Fruit fly (Drosophila melanogaster) whole organism, embryonic: ENCODE data around the gene CG6163.
A peak's percentile ranks its signal among the peaks of the same experiment; 100 is the strongest.

Source experiments
- Adf1 ChIP-seq: fragments of 200-800 bp; sonication (Bioruptor generic); IDR thresholded peaks from 2 replicates; pipeline ENCODE4 v1.3.6; 2022; ENCODE audit warnings: missing biosample characterization, missing genetic modification characterization
- Atf6 ChIP-seq: fragments of 200-800 bp; sonication (Bioruptor generic); IDR thresholded peaks from 2 replicates; pipeline ENCODE4 v1.3.6; 2022; ENCODE audit warnings: missing biosample characterization, missing genetic modification characterization
- CG11085 ChIP-seq: fragments of 200-800 bp; sonication (Bioruptor generic); IDR thresholded peaks from 2 replicates; pipeline ENCODE4 v1.3.6; 2022; ENCODE audit warnings: missing biosample characterization, missing genetic modification characterization
- CG11723 ChIP-seq: fragments of 200-800 bp; sonication (Bioruptor generic); optimal IDR thresholded peaks from 2 replicates; lab custom pipeline; 2017; ENCODE audit warnings: missing biosample characterization, mild to moderate bottlenecking, missing genetic modification characterization
- CG12155 ChIP-seq: fragments of 200-800 bp; sonication (Bioruptor generic); optimal IDR thresholded peaks from 3 replicates; lab custom pipeline; 2016; ENCODE audit warnings: missing biosample characterization, missing genetic modification characterization
- CG1233 ChIP-seq: fragments of 200-800 bp; sonication (Bioruptor generic); optimal IDR thresholded peaks from 4 replicates; lab custom pipeline; 2018; ENCODE audit warnings: missing biosample characterization, mild to moderate bottlenecking, missing genetic modification characterization
- CG14860 ChIP-seq: fragments of 200-800 bp; sonication (Bioruptor generic); IDR thresholded peaks from 3 replicates; pipeline ENCODE4 v1.3.6; 2022; ENCODE audit warnings: missing biosample characterization, missing genetic modification characterization; ENCODE audit not compliant: partially characterized antibody
- CG14965 ChIP-seq: fragments of 200-800 bp; sonication (Bioruptor generic); optimal IDR thresholded peaks from 2 replicates; lab custom pipeline; 2016; ENCODE audit warnings: missing biosample characterization, missing genetic modification characterization, borderline replicate concordance
- CG15479 ChIP-seq: fragments of 200-800 bp; sonication (Bioruptor generic); optimal IDR thresholded peaks from 3 replicates; lab custom pipeline; 2019; ENCODE audit warnings: missing biosample characterization, mild to moderate bottlenecking, missing genetic modification characterization, moderate library complexity
- CG16815 ChIP-seq: fragments of 200-800 bp; sonication (Bioruptor generic); optimal IDR thresholded peaks from 3 replicates; lab custom pipeline; 2017; ENCODE audit warnings: missing biosample characterization, mild to moderate bottlenecking, missing genetic modification characterization
- CG18619 ChIP-seq: fragments of 200-800 bp; sonication (Bioruptor generic); optimal IDR thresholded peaks from 3 replicates; lab custom pipeline; 2017; ENCODE audit warnings: missing biosample characterization, mild to moderate bottlenecking, missing genetic modification characterization
- CG31365 ChIP-seq: fragments of 200-800 bp; sonication (Bioruptor generic); optimal IDR thresholded peaks from 2 replicates; lab custom pipeline; 2018; ENCODE audit warnings: missing biosample characterization, mild to moderate bottlenecking, missing genetic modification characterization
- CG32532 ChIP-seq: fragments of 200-800 bp; sonication (Bioruptor generic); IDR thresholded peaks from 2 replicates; pipeline ENCODE4 v1.3.6; 2022; ENCODE audit warnings: missing biosample characterization, missing genetic modification characterization
- CG43689 ChIP-seq: fragments of 200-800 bp; sonication (Bioruptor generic); IDR thresholded peaks from 2 replicates; pipeline ENCODE4 v1.3.6; 2022; ENCODE audit warnings: missing biosample characterization, missing genetic modification characterization
- CG4404 ChIP-seq: fragments of 200-800 bp; sonication (Bioruptor generic); IDR thresholded peaks from 2 replicates; pipeline ENCODE4 v1.3.6; 2022; ENCODE audit warnings: missing biosample characterization, missing genetic modification characterization
- CG6683 ChIP-seq: fragments of 200-800 bp; sonication (Bioruptor generic); optimal IDR thresholded peaks from 2 replicates; lab custom pipeline; 2017; ENCODE audit warnings: missing biosample characterization, mild to moderate bottlenecking, missing genetic modification characterization, missing genetic modification reagents
- CG7556 ChIP-seq: fragments of 200-800 bp; sonication (Bioruptor generic); optimal IDR thresholded peaks from 2 replicates; lab custom pipeline; 2017; ENCODE audit warnings: missing biosample characterization, mild to moderate bottlenecking, missing genetic modification characterization
- CG7839 ChIP-seq: fragments of 200-800 bp; sonication (Bioruptor generic); optimal IDR thresholded peaks from 3 replicates; lab custom pipeline; 2018; ENCODE audit warnings: missing biosample characterization, mild to moderate bottlenecking, missing genetic modification characterization, moderate library complexity
- CG8359 ChIP-seq: fragments of 200-800 bp; sonication (Bioruptor generic); optimal IDR thresholded peaks from 2 replicates; lab custom pipeline; 2017; ENCODE audit warnings: missing biosample characterization, mild to moderate bottlenecking, missing genetic modification characterization, borderline replicate concordance
- CG9215 ChIP-seq: fragments of 200-800 bp; sonication (Bioruptor generic); IDR thresholded peaks from 2 replicates; pipeline ENCODE4 v1.3.6; 2022; ENCODE audit warnings: missing biosample characterization, missing genetic modification characterization
- CG9609 ChIP-seq: fragments of 200-800 bp; sonication (Bioruptor generic); optimal IDR thresholded peaks from 3 replicates; lab custom pipeline; 2016; ENCODE audit warnings: missing biosample characterization, missing genetic modification characterization
- CG9727 ChIP-seq: fragments of 200-800 bp; sonication (Bioruptor generic); optimal IDR thresholded peaks from 3 replicates; lab custom pipeline; 2017; ENCODE audit warnings: missing biosample characterization, mild to moderate bottlenecking, missing genetic modification characterization
- CG9797 ChIP-seq: fragments of 200-800 bp; sonication (Bioruptor generic); optimal IDR thresholded peaks from 3 replicates; lab custom pipeline; 2018; ENCODE audit warnings: missing biosample characterization, mild to moderate bottlenecking, missing genetic modification characterization
- D ChIP-seq, 2 experiments: fragments of 200-800 bp in 1 of 2; fragments of >200 bp in 1 of 2; sonication (Bioruptor generic) in 1 of 2; optimal IDR thresholded peaks; 2 replicates in 1 of 2; 3 replicates in 1 of 2; lab custom pipeline; 2017; ENCODE audit warnings: mild to moderate bottlenecking in 1 of 2, missing biosample characterization in 1 of 2, missing genetic modification characterization in 1 of 2, missing genetic modification reagents in 1 of 2
- HmgD ChIP-seq: fragments of 200-800 bp; sonication (Bioruptor generic); optimal IDR thresholded peaks from 3 replicates; lab custom pipeline; 2016; ENCODE audit warnings: missing biosample characterization, missing genetic modification characterization
- Lhr ChIP-seq: fragments of 200-800 bp; sonication (Bioruptor generic); optimal IDR thresholded peaks from 3 replicates; lab custom pipeline; 2017; ENCODE audit warnings: mild to moderate bottlenecking, missing biosample characterization, missing genetic modification reagents, missing genetic modification characterization
- MESR4 ChIP-seq: fragments of 200-800 bp; sonication (Bioruptor generic); optimal IDR thresholded peaks from 2 replicates; lab custom pipeline; 2018; ENCODE audit warnings: missing biosample characterization, mild to moderate bottlenecking, missing genetic modification characterization, moderate library complexity
- Mad ChIP-seq: fragments of 200-800 bp; sonication (Bioruptor generic); optimal IDR thresholded peaks from 2 replicates; lab custom pipeline; 2016; ENCODE audit warnings: missing biosample characterization, missing genetic modification characterization
- Med ChIP-seq: fragments of 200-800 bp; sonication (Bioruptor generic); peaks from one replicate; lab custom pipeline; 2016; ENCODE audit warnings: missing biosample characterization, missing genetic modification characterization, mild to moderate bottlenecking, inconsistent platforms, moderate library complexity
- NC2β ChIP-seq: fragments of 200-800 bp; sonication (Bioruptor generic); optimal IDR thresholded peaks from 2 replicates; lab custom pipeline; 2016; ENCODE audit warnings: missing biosample characterization, missing genetic modification characterization
- NK7.1 ChIP-seq: fragments of 200-800 bp; sonication (Bioruptor generic); optimal IDR thresholded peaks from 3 replicates; lab custom pipeline; 2016; ENCODE audit warnings: missing biosample characterization, missing genetic modification characterization
- Pdp1 ChIP-seq, 2 experiments: fragments of 200-800 bp; sonication (Bioruptor generic); optimal IDR thresholded peaks; 3 replicates each; lab custom pipeline; 2016; ENCODE audit warnings: missing biosample characterization in 2 of 2, missing genetic modification characterization in 2 of 2, mild to moderate bottlenecking in 1 of 2, moderate library complexity in 1 of 2
- Sry-β ChIP-seq: fragments of 200-800 bp; sonication (Bioruptor generic); optimal IDR thresholded peaks from 2 replicates; lab custom pipeline; 2018; ENCODE audit warnings: missing biosample characterization, mild to moderate bottlenecking, missing genetic modification characterization, moderate library complexity
- Taf1 ChIP-seq: fragments of 200-800 bp; sonication (Bioruptor generic); IDR thresholded peaks from 2 replicates; pipeline ENCODE4 v1.3.6; 2022; ENCODE audit warnings: missing biosample characterization, missing genetic modification characterization
- al ChIP-seq: fragments of 200-800 bp; sonication (Bioruptor generic); IDR thresholded peaks from 2 replicates; pipeline ENCODE4 v1.3.6; 2022; ENCODE audit warnings: missing biosample characterization, missing genetic modification characterization
- cato ChIP-seq: fragments of 200-800 bp; sonication (Bioruptor generic); optimal IDR thresholded peaks from 2 replicates; lab custom pipeline; 2016; ENCODE audit warnings: missing biosample characterization, missing genetic modification characterization, borderline replicate concordance
- chif ChIP-seq, 2 experiments: fragments of 200-800 bp; sonication (Bioruptor generic); optimal IDR thresholded peaks; 3 replicates each; lab custom pipeline; 2016; ENCODE audit warnings: missing biosample characterization in 2 of 2, missing genetic modification characterization in 2 of 2
- fru ChIP-seq: fragments of >200 bp; optimal IDR thresholded peaks from 2 replicates; lab custom pipeline; 2017
- ftz-f1 ChIP-seq: fragments of 200-800 bp; sonication (Bioruptor generic); optimal IDR thresholded peaks from 2 replicates; lab custom pipeline; 2016; ENCODE audit warnings: missing biosample characterization, missing genetic modification characterization
- gcm2 ChIP-seq: fragments of 200-800 bp; sonication (Bioruptor generic); optimal IDR thresholded peaks from 2 replicates; lab custom pipeline; 2016; ENCODE audit warnings: missing biosample characterization, missing genetic modification characterization
- gfzf ChIP-seq: fragments of 200-800 bp; sonication (Bioruptor generic); optimal IDR thresholded peaks from 2 replicates; lab custom pipeline; 2016; ENCODE audit warnings: missing biosample characterization, mild to moderate bottlenecking, missing genetic modification characterization, moderate library complexity
- hth ChIP-seq: fragments of >200 bp; optimal IDR thresholded peaks from 2 replicates; lab custom pipeline; 2017; ENCODE audit warnings: inconsistent platforms
- lab ChIP-seq: fragments of 200-800 bp; sonication (Bioruptor generic); optimal IDR thresholded peaks from 3 replicates; lab custom pipeline; 2017; ENCODE audit warnings: missing biosample characterization, missing genetic modification characterization, mild to moderate bottlenecking, moderate library complexity, missing genetic modification reagents
- lmd ChIP-seq: fragments of 200-800 bp; sonication (Bioruptor generic); IDR thresholded peaks from 2 replicates; pipeline ENCODE4 v1.3.6; 2022; ENCODE audit warnings: missing biosample characterization, missing genetic modification characterization
- odd ChIP-seq: fragments of 200-800 bp; sonication (Bioruptor generic); optimal IDR thresholded peaks from 2 replicates; lab custom pipeline; 2017; ENCODE audit warnings: missing biosample characterization, mild to moderate bottlenecking, missing genetic modification characterization
- salm ChIP-seq: fragments of 200-800 bp; sonication (Bioruptor generic); optimal IDR thresholded peaks from 2 replicates; lab custom pipeline; 2018; ENCODE audit warnings: missing biosample characterization, mild to moderate bottlenecking, missing genetic modification characterization
- sc ChIP-seq, 3 experiments: fragments of >200 bp in 2 of 3; fragments of 200-800 bp in 1 of 3; sonication (Bioruptor generic) in 1 of 3; optimal IDR thresholded peaks; 2 replicates in 2 of 3; 3 replicates in 1 of 3; lab custom pipeline; 2017; ENCODE audit warnings: mild to moderate bottlenecking in 1 of 3, missing biosample characterization in 1 of 3, missing genetic modification characterization in 1 of 3, missing genetic modification reagents in 1 of 3
- scrt ChIP-seq: fragments of 200-800 bp; sonication (Bioruptor generic); optimal IDR thresholded peaks from 2 replicates; lab custom pipeline; 2018; ENCODE audit warnings: missing biosample characterization, mild to moderate bottlenecking, missing genetic modification characterization, moderate library complexity
- sug ChIP-seq: fragments of 200-800 bp; optimal IDR thresholded peaks from 2 replicates; lab custom pipeline; 2019; ENCODE audit warnings: missing biosample characterization, mild to moderate bottlenecking, missing genetic modification characterization, moderate library complexity
- trh ChIP-seq: fragments of 200-800 bp; sonication (Bioruptor generic); optimal IDR thresholded peaks from 2 replicates; lab custom pipeline; 2016; ENCODE audit warnings: missing biosample characterization, missing genetic modification characterization
- z ChIP-seq: fragments of 200-800 bp; sonication (Bioruptor generic); IDR thresholded peaks from 3 replicates; pipeline ENCODE4 v1.3.6; 2022; ENCODE audit warnings: missing biosample characterization, missing genetic modification characterization

CG6163 gene

DNA sequence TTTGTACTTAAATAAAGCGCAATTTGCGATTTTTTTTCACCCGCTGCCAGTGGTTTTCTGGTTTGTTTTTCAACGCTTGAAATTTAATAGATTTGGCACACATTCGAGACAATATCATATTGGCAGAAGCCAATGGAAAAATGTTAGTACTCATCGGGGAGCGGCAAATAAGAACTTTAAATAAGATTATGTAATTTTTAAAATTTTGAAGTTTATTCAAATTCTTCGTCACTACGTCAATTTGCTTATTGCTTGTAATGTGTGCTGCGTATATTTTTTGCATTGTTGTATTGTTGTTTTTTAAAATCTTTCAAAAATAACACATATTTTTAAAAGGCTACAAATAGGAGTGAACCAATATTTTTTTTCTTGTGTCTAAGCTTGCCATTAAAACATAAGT, 17.7 kb downstream of the CG6163 start (continued):
- TF ChIP-seq salm = no peak
- TF ChIP-seq CG11085 = no peak
- TF ChIP-seq hth (lab: Kevin White, UChicago) = no peak
- no peak for TF ChIP-seq HmgD (GFP tag; lab: Kevin White, UChicago)
- TF ChIP-seq CG1233 (GFP tag; lab: Kevin White, UChicago) = no peak
- TF ChIP-seq Adf1 (GFP tag; lab: Robert Waterston, UW) = no peak
- no peak for TF ChIP-seq CG14860 (GFP tag; lab: Robert Waterston, UW)
- no peak for TF ChIP-seq gfzf (GFP tag; lab: Kevin White, UChicago)
- no peak for TF ChIP-seq odd (GFP tag; lab: Kevin White, UChicago)
- no peak for TF ChIP-seq z (GFP tag; lab: Robert Waterston, UW)
- no peak for TF ChIP-seq trh (GFP tag; lab: Kevin White, UChicago)
- TF ChIP-seq CG9215 (GFP tag; lab: Robert Waterston, UW) = 0 out of 2 replicates have a peak, but pooled peaks have one; percentile 21
- no peak for TF ChIP-seq Atf6 (GFP tag; lab: Robert Waterston, UW)
- TF ChIP-seq gcm2 (GFP tag; lab: Kevin White, UChicago) = no peak
- TF ChIP-seq CG9797 (GFP tag; lab: Kevin White, UChicago) = no peak
- TF ChIP-seq CG4404 (GFP tag; lab: Robert Waterston, UW) = no peak; the same call in 1 of the 2 replicates
- TF ChIP-seq Med = peak; percentile 16
- no peak for TF ChIP-seq CG8359 (GFP tag; lab: Kevin White, UChicago)
- no peak for TF ChIP-seq Lhr
- TF ChIP-seq CG9609 = no peak
- TF ChIP-seq fru (lab: Kevin White, UChicago) = no peak
- TF ChIP-seq cato (GFP tag; lab: Kevin White, UChicago) = no peak
- no peak for TF ChIP-seq MESR4 (GFP tag; lab: Kevin White, UChicago)
- no peak for TF ChIP-seq NK7.1 (GFP tag; lab: Kevin White, UChicago)
- no peak for TF ChIP-seq CG16815 (GFP tag; lab: Kevin White, UChicago)
- no peak for TF ChIP-seq Mad (GFP tag; lab: Kevin White, UChicago)
- TF ChIP-seq ftz-f1 = no peak
- no peak; the same call in 1 of the 2 replicates for TF ChIP-seq CG32532
- peak; percentile 47; the same call in 1 of the 2 replicates for TF ChIP-seq al (GFP tag; lab: Robert Waterston, UW)
- TF ChIP-seq CG14965 (GFP tag; lab: Kevin White, UChicago) = no peak
- no peak for TF ChIP-seq chif (GFP tag; optimal IDR thresholded peaks at IDR 0.05; lab: Kevin White, UChicago)
- no peak for TF ChIP-seq scrt
- TF ChIP-seq CG6683 (GFP tag; lab: Kevin White, UChicago) = no peak
- peak; percentile 22 for TF ChIP-seq CG7839 (tag; lab: Kevin White, UChicago)
- no peak for TF ChIP-seq sug
- no peak for TF ChIP-seq Taf1 (GFP tag; lab: Robert Waterston, UW)
- TF ChIP-seq CG9727 = no peak
- TF ChIP-seq CG43689 (GFP tag; lab: Robert Waterston, UW) = no peak
- TF ChIP-seq D (optimal IDR thresholded peaks at IDR 0.05; lab: Kevin White, UChicago) = no peak
- no peak for TF ChIP-seq D (GFP tag; optimal IDR thresholded peaks at IDR 0.05; lab: Kevin White, UChicago)
- no peak for TF ChIP-seq NC2β (GFP tag; lab: Kevin White, UChicago)
- no peak for TF ChIP-seq CG7556
- TF ChIP-seq CG15479 (GFP tag; lab: Kevin White, UChicago) = no peak
- TF ChIP-seq CG11723 (GFP tag; lab: Kevin White, UChicago) = no peak
- TF ChIP-seq lmd (GFP tag; lab: Robert Waterston, UW) = peak; percentile 60
- TF ChIP-seq Sry-β = no peak
- TF ChIP-seq Pdp1 (GFP tag; optimal IDR thresholded peaks at IDR 0.05; lab: Kevin White, UChicago) = peak in 1 of 2 experiments; percentile 21
- no peak for TF ChIP-seq CG18619 (GFP tag; lab: Kevin White, UChicago)
- TF ChIP-seq sc (optimal IDR thresholded peaks at IDR 0.05; lab: Kevin White, UChicago) = no peak
- no peak for TF ChIP-seq sc (GFP tag; optimal IDR thresholded peaks at IDR 0.05; lab: Kevin White, UChicago)
- TF ChIP-seq CG31365 (tag; lab: Kevin White, UChicago) = no peak
- TF ChIP-seq CG12155 (GFP tag; lab: Kevin White, UChicago) = no peak
- no peak for TF ChIP-seq lab (GFP tag; lab: Kevin White, UChicago)
